Fruit fly (Drosophila melanogaster): ENCODE measurements around the gene cnc.
A peak's percentile ranks its signal among the peaks of the same experiment; 100 is the strongest.

Gene cnc

dm6 chr3R:23220239-23221002, 6.1 kb downstream of the cnc start:
- TF ChIP-seq CG8478 (optimal IDR thresholded peaks at IDR 0.05) = no peak

dm6 chr3R:23217142-23217771, 9.3 kb downstream of the cnc start:
- TF ChIP-seq CTCF (optimal IDR thresholded peaks at IDR 0.05) (no peak), CG8478 (optimal IDR thresholded peaks at IDR 0.05) (no peak)

dm6 chr3R:23215434-23215730, 11.1 kb downstream of the cnc start:
- TF ChIP-seq CG8478 (optimal IDR thresholded peaks at IDR 0.05) = no peak

dm6 chr3R:23214603-23215433, 11.7 kb downstream of the cnc start:
- peak; percentile 59 to 63 for TF ChIP-seq CTCF (optimal IDR thresholded peaks at IDR 0.05)
- TF ChIP-seq CG8478 (optimal IDR thresholded peaks at IDR 0.05) = no peak

dm6 chr3R:23212764-23213163, 13.7 kb downstream of the cnc start:
- TF ChIP-seq CG8478 (optimal IDR thresholded peaks at IDR 0.05) = no peak
- no peak for TF ChIP-seq CTCF (optimal IDR thresholded peaks at IDR 0.05)

dm6 chr3R:23211745-23212254, 14.7 kb downstream of the cnc start:
- TF ChIP-seq CTCF (optimal IDR thresholded peaks at IDR 0.05) (no peak), CG8478 (optimal IDR thresholded peaks at IDR 0.05) (no peak)

- no peak for TF ChIP-seq CTCF (optimal IDR thresholded peaks at IDR 0.05)
- TF ChIP-seq CG8478 (optimal IDR thresholded peaks at IDR 0.05) = no peak
Observed at dm6 chr3R:23210243-23211215, 16.0 kb downstream of the cnc start.

- no peak for TF ChIP-seq CTCF (optimal IDR thresholded peaks at IDR 0.05)
- TF ChIP-seq CG8478 (optimal IDR thresholded peaks at IDR 0.05) = no peak
Observed at dm6 chr3R:23207254-23207653, 19.3 kb downstream of the cnc start.

dm6 chr3R:23203934-23204333, 22.6 kb downstream of the cnc start, which contains the start of gene fzo:
Gene fzo, minus strand, starts transcription at chr3R:23204034.
- TF ChIP-seq CG8478 (optimal IDR thresholded peaks at IDR 0.05) (no peak), CTCF (optimal IDR thresholded peaks at IDR 0.05) (no peak)

dm6 chr3R:23201122-23201521, 25.4 kb downstream of the cnc start:
- TF ChIP-seq CTCF (optimal IDR thresholded peaks at IDR 0.05) = no peak
- no peak for TF ChIP-seq CG8478 (optimal IDR thresholded peaks at IDR 0.05)

- TF ChIP-seq CG8478 (optimal IDR thresholded peaks at IDR 0.05) = no peak
- TF ChIP-seq CTCF (optimal IDR thresholded peaks at IDR 0.05) = no peak
Observed at dm6 chr3R:23195711-23196110, 30.8 kb downstream of the cnc start.

dm6 chr3R:23193400-23193799, 33.1 kb downstream of the cnc start:
- TF ChIP-seq CTCF (optimal IDR thresholded peaks at IDR 0.05) (no peak), CG8478 (optimal IDR thresholded peaks at IDR 0.05) (no peak)

- no peak for TF ChIP-seq CG8478 (optimal IDR thresholded peaks at IDR 0.05)
- TF ChIP-seq CTCF (optimal IDR thresholded peaks at IDR 0.05) = no peak
Observed at dm6 chr3R:23192984-23193383, 33.5 kb downstream of the cnc start.

- TF ChIP-seq CTCF (optimal IDR thresholded peaks at IDR 0.05) (no peak), CG8478 (optimal IDR thresholded peaks at IDR 0.05) (no peak)
Observed at dm6 chr3R:23191108-23191771, 35.3 kb downstream of the cnc start.
